Fruit fly (Drosophila melanogaster): Measurements from ENCODE around the gene NTPase.

dm6 chr2L:2874185-2874541, 11.5 kb downstream of the NTPase start, which contains the start of gene Ifrd1:
- no peak for TF ChIP-seq CG8478 (optimal IDR thresholded peaks at IDR 0.05)
- no peak for TF ChIP-seq CTCF (optimal IDR thresholded peaks at IDR 0.05)

Data from S2 (cell line).